Fruit fly (Drosophila melanogaster) whole organism, adult: Measurements from ENCODE around the gene alpha-Est7.

Experiments
- CG11617 ChIP-seq: fragments of 200-800 bp; sonication (Bioruptor generic); optimal IDR thresholded peaks from 2 replicates; lab custom pipeline; 2017; ENCODE audit warnings: mild to moderate bottlenecking, missing biosample characterization, missing genetic modification reagents, missing genetic modification characterization
- CG12768 ChIP-seq: fragments of 200-800 bp; sonication (Bioruptor generic); optimal IDR thresholded peaks from 2 replicates; lab custom pipeline; 2017; ENCODE audit warnings: missing biosample characterization, missing genetic modification characterization, mild to moderate bottlenecking, moderate library complexity, missing genetic modification reagents
- CG14711 ChIP-seq: fragments of 200-800 bp; sonication (Bioruptor generic); optimal IDR thresholded peaks from 2 replicates; lab custom pipeline; 2018; ENCODE audit warnings: missing biosample characterization, mild to moderate bottlenecking, missing genetic modification characterization, moderate library complexity
- CG1620 ChIP-seq: fragments of 200-800 bp; sonication (Bioruptor generic); optimal IDR thresholded peaks from 2 replicates; lab custom pipeline; 2016; ENCODE audit warnings: missing biosample characterization, missing genetic modification characterization
- CG33017 ChIP-seq: fragments of 200-800 bp; sonication (Bioruptor generic); optimal IDR thresholded peaks from 2 replicates; lab custom pipeline; 2018; ENCODE audit warnings: missing biosample characterization, mild to moderate bottlenecking, missing genetic modification characterization, moderate library complexity
- CG5204 ChIP-seq: fragments of 200-800 bp; sonication (Bioruptor generic); optimal IDR thresholded peaks from 2 replicates; lab custom pipeline; 2016; ENCODE audit warnings: missing biosample characterization, missing genetic modification characterization
- CG7045 ChIP-seq: fragments of 200-800 bp; sonication (Bioruptor generic); optimal IDR thresholded peaks from 2 replicates; lab custom pipeline; 2017; ENCODE audit warnings: missing biosample characterization, mild to moderate bottlenecking, missing genetic modification characterization
- CG7101 ChIP-seq: fragments of 200-800 bp; sonication (Bioruptor generic); optimal IDR thresholded peaks from 2 replicates; lab custom pipeline; 2018; ENCODE audit warnings: missing biosample characterization, mild to moderate bottlenecking, missing genetic modification characterization, moderate library complexity
- Clk ChIP-seq: fragments of 200-800 bp; sonication (Bioruptor generic); optimal IDR thresholded peaks from 2 replicates; lab custom pipeline; 2017; ENCODE audit warnings: missing biosample characterization, missing genetic modification characterization
- Crg-1 ChIP-seq: fragments of 200-800 bp; sonication (Bioruptor generic); optimal IDR thresholded peaks from 2 replicates; lab custom pipeline; 2016; ENCODE audit warnings: missing biosample characterization, missing genetic modification characterization
- Hr96 ChIP-seq: fragments of 200-800 bp; sonication (Bioruptor generic); optimal IDR thresholded peaks from 2 replicates; lab custom pipeline; 2016; ENCODE audit warnings: missing biosample characterization, missing genetic modification characterization
- Mnt ChIP-seq: fragments of 200-800 bp; sonication (Bioruptor generic); optimal IDR thresholded peaks from 2 replicates; lab custom pipeline; 2016; ENCODE audit warnings: missing biosample characterization, mild to moderate bottlenecking, missing genetic modification characterization
- bab1 ChIP-seq: fragments of 200-800 bp; sonication (Bioruptor generic); optimal IDR thresholded peaks from 3 replicates; lab custom pipeline; 2019; ENCODE audit warnings: missing biosample characterization, mild to moderate bottlenecking, missing genetic modification characterization, moderate library complexity
- cic ChIP-seq: fragments of 200-800 bp; sonication (Bioruptor generic); optimal IDR thresholded peaks from 2 replicates; lab custom pipeline; 2017; ENCODE audit warnings: missing biosample characterization, mild to moderate bottlenecking, missing genetic modification characterization, moderate library complexity
- cnc ChIP-seq, 2 experiments: fragments of >200 bp; optimal IDR thresholded peaks; 2 replicates each; lab custom pipeline; 2017
- kay ChIP-seq: fragments of 200-800 bp; sonication (Bioruptor generic); peaks from one replicate; lab custom pipeline; 2016; ENCODE audit warnings: missing biosample characterization, missing genetic modification characterization, borderline replicate concordance
- ovo ChIP-seq: fragments of 200-800 bp; sonication (Bioruptor generic); optimal IDR thresholded peaks from 2 replicates; lab custom pipeline; 2016; ENCODE audit warnings: missing biosample characterization, missing genetic modification characterization
- pad ChIP-seq: fragments of 200-800 bp; sonication (Bioruptor generic); optimal IDR thresholded peaks from 3 replicates; lab custom pipeline; 2017; ENCODE audit warnings: missing biosample characterization, missing genetic modification characterization, mild to moderate bottlenecking, moderate library complexity, missing genetic modification reagents
- tj ChIP-seq: fragments of 200-800 bp; sonication (Bioruptor generic); optimal IDR thresholded peaks from 3 replicates; lab custom pipeline; 2017; ENCODE audit warnings: missing biosample characterization, mild to moderate bottlenecking, missing genetic modification characterization, moderate library complexity
- toe ChIP-seq: fragments of 200-800 bp; sonication (Bioruptor generic); optimal IDR thresholded peaks from 2 replicates; lab custom pipeline; 2016; ENCODE audit warnings: missing biosample characterization, missing genetic modification characterization

alpha-Est7 gene

DNA sequence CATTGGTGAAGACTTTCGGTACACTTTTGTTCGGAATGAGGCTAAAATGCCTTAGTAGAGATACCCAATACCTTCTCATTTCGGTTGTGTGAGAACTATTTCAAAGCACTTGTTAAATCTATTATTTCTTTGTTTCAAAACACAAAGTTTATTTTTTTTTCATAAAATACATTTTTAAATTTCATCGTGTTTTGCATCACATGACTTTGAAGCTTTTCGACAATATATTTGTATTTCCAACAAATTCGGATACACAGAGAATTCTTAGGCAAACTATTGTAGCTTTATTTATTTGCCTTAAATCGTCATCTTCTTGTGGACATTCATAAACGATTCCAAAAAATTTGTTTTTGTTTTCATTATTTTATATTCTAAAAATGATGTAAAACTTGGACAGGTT is 29.8 kb downstream of the alpha-Est7 start, which contains the start of gene alpha-Est10:
Gene alpha-Est10 (minus strand): TSS at position 101 of the 400 bp plus-strand sequence.
- no peak for TF ChIP-seq CG5204 (GFP tag; lab: Kevin White, UChicago)
- peak; percentile 21 for TF ChIP-seq kay (GFP tag; lab: Kevin White, UChicago)

DNA sequence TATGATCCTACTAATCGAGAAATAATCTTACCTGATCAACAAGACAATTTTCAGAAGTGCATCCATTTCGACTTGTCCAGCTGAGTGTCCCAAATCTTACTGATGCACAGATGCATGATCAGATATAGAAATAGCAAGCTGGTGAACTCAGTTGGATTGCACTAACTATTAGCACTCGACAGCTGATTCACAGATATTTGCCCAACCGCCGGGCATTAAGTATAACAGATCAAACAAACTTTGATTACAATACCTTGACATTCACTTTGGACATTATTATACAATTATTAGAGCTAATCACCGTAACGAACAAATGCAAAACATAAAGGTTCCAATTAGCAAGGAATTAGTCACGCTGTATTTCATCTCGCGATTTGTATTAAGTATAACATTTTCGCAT is 30.4 kb downstream of the alpha-Est7 start, which contains the start of gene CG42656:
Gene CG42656 (minus strand): TSS at position 101 of the 400 bp plus-strand sequence.
- TF ChIP-seq CG11617 (GFP tag; lab: Kevin White, UChicago): no peak
- no peak for TF ChIP-seq tj
- no peak for TF ChIP-seq CG33017 (tag; lab: Kevin White, UChicago)
- no peak for TF ChIP-seq Clk (GFP tag; lab: Kevin White, UChicago)
- no peak for TF ChIP-seq cic (GFP tag; lab: Kevin White, UChicago)
- no peak for TF ChIP-seq CG7101
- no peak for TF ChIP-seq ovo (GFP tag; lab: Kevin White, UChicago)
- no peak for TF ChIP-seq Crg-1 (GFP tag; lab: Kevin White, UChicago)
- no peak for TF ChIP-seq bab1 (GFP tag; lab: Kevin White, UChicago)
- no peak for TF ChIP-seq CG14711 (tag; lab: Kevin White, UChicago)
- no peak for TF ChIP-seq pad (GFP tag; lab: Kevin White, UChicago)
- TF ChIP-seq Hr96 (GFP tag; lab: Kevin White, UChicago): no peak
- TF ChIP-seq CG5204 (GFP tag; lab: Kevin White, UChicago): no peak
- TF ChIP-seq CG12768 (GFP tag; lab: Kevin White, UChicago): no peak
- TF ChIP-seq kay (GFP tag; lab: Kevin White, UChicago): no peak
- no peak for TF ChIP-seq cnc (optimal IDR thresholded peaks at IDR 0.05; lab: Kevin White, UChicago)
- TF ChIP-seq toe (GFP tag; lab: Kevin White, UChicago): no peak
- TF ChIP-seq CG1620: no peak
- TF ChIP-seq CG7045 (GFP tag; lab: Kevin White, UChicago): no peak
- no peak for TF ChIP-seq Mnt (GFP tag; lab: Kevin White, UChicago)

DNA sequence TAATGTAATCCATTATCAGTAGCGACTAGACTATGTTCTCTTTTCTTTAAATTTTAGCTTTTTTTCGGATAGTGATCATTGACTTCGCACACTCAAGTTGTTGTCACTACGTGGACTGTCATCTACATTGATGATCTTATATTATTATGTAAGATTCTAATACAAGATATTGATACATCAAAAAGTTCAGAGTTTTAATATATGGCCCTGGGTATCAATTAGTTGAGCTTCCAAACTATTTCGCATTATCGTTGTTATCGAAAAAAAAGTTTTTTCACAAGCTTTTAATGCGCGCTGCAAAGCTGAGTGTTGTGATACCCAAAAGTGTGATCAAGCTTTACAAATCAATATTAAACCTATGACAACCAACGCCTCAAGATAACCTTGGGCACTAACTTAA is 31.5 kb downstream of the alpha-Est7 start:
- TF ChIP-seq bab1 (GFP tag; lab: Kevin White, UChicago): no peak
- peak; percentile 2 for TF ChIP-seq toe (GFP tag; lab: Kevin White, UChicago)
- TF ChIP-seq pad (GFP tag; lab: Kevin White, UChicago): no peak
- peak; percentile 90 for TF ChIP-seq kay (GFP tag; lab: Kevin White, UChicago)
- no peak for TF ChIP-seq CG14711 (tag; lab: Kevin White, UChicago)
- TF ChIP-seq CG7101: no peak
- no peak for TF ChIP-seq CG7045 (GFP tag; lab: Kevin White, UChicago)
- no peak for TF ChIP-seq Crg-1 (GFP tag; lab: Kevin White, UChicago)
- no peak for TF ChIP-seq CG5204 (GFP tag; lab: Kevin White, UChicago)
- TF ChIP-seq CG12768 (GFP tag; lab: Kevin White, UChicago): no peak

DNA sequence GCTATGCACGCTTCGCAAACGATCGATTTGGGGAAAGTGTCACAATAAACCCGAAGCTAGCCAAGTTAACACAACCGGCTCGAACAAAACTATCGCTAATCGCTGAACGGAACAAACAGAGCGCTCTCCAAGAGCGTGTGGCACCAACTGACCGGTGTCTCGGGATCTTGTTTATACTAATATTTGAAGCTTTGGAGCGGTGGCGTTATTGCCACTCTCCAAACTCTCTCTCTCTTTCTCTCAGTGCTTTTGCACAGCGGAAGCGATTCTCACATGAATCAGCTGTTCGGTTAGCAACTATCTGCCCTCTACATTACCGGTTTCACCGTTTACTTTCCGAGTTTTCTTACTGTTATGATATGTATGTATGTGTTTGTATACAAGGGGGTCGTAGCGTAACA is 32.1 kb downstream of the alpha-Est7 start:
- TF ChIP-seq CG1620 (no peak), CG33017 (tag; lab: Kevin White, UChicago) (peak; percentile 31), ovo (GFP tag; lab: Kevin White, UChicago) (peak; percentile 95), tj (no peak), cic (GFP tag; lab: Kevin White, UChicago) (peak; percentile 7), CG12768 (GFP tag; lab: Kevin White, UChicago) (peak; percentile 4), bab1 (GFP tag; lab: Kevin White, UChicago) (peak; percentile 50), CG7045 (GFP tag; lab: Kevin White, UChicago) (no peak), pad (GFP tag; lab: Kevin White, UChicago) (peak; percentile 81), CG7101 (peak; percentile 30), Crg-1 (GFP tag; lab: Kevin White, UChicago) (peak; percentile 7)

DNA sequence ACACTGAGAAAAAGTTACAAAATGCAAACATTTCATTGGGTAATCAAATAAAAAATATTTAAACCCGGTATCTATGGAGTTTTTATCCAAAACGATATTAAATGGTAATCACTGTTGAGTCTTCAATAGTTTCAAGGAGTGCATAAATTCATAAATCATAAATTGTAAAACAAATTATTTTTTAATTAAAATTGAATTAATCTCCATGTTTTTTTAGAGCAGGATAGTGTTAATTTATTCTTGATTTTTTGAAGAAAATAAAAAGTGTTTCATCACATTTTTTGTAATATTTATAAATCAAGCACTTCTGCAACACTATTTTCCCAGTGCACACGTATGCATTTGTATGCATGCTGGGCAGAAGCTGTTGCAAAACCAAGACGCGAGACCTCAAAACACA is 32.7 kb downstream of the alpha-Est7 start:
- no peak for TF ChIP-seq CG11617 (GFP tag; lab: Kevin White, UChicago)
- peak; percentile 48 for TF ChIP-seq bab1 (GFP tag; lab: Kevin White, UChicago)

DNA sequence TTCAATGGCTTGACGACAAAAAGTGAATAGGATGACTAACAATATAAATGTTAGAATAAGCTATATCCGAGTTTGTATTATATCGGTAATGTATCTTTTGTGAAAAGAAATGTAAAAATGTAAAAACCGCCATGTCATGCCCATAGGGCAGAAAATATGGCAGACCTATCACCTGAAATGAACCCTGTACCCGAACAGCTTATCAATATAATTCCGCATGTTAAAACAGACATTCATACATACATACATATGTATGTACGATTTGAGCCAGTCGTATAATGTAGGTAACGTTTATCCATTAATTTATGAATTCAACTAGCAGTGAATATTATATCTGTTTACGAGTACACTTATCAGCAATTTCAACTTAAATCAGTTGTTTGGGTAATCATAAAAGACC is 33.7 kb downstream of the alpha-Est7 start:
- TF ChIP-seq kay (GFP tag; lab: Kevin White, UChicago) (no peak), tj (peak; percentile 33), bab1 (GFP tag; lab: Kevin White, UChicago) (no peak), cnc (optimal IDR thresholded peaks at IDR 0.05; lab: Kevin White, UChicago) (peak; percentile 17 to 92)

DNA sequence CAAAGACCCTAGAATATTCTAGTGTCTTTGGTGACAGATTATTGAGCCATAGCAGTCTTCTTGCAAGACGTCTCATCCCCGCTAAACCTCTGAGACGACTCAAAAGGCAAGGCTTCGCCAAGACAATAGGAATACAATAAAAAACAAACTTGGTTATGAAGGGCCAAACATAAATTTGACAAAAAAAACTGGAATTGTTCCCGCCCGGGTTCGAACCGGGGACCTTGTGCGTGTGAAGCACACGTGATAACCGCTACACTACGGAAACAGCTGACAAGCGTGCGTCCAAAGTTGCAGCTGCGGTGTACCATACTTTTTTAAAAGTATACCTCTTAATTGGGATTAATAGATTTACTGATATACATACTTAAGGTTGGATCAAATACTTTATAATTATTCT is 47.8 kb downstream of the alpha-Est7 start:
- TF ChIP-seq CG7101 (no peak), Hr96 (GFP tag; lab: Kevin White, UChicago) (no peak), CG33017 (tag; lab: Kevin White, UChicago) (no peak), Clk (GFP tag; lab: Kevin White, UChicago) (no peak), CG12768 (GFP tag; lab: Kevin White, UChicago) (no peak), pad (GFP tag; lab: Kevin White, UChicago) (no peak), CG7045 (GFP tag; lab: Kevin White, UChicago) (no peak), CG1620 (no peak), CG5204 (GFP tag; lab: Kevin White, UChicago) (no peak), tj (no peak)
